Fruit fly (Drosophila melanogaster) whole organism, embryonic: Measurements from ENCODE around the gene Qsox2.

ENCODE experiments used
- CG5245 ChIP-seq: fragments of 200-800 bp; sonication (Bioruptor generic); optimal IDR thresholded peaks from 3 replicates; lab custom pipeline; 2016; ENCODE audit warnings: missing biosample characterization, missing genetic modification characterization
- CG6254 ChIP-seq: fragments of 200-800 bp; sonication (Bioruptor generic); optimal IDR thresholded peaks from 3 replicates; lab custom pipeline; 2017; ENCODE audit warnings: mild to moderate bottlenecking, missing biosample characterization, missing genetic modification reagents, missing genetic modification characterization
- Myb ChIP-seq: fragments of 200-800 bp; sonication (Bioruptor generic); optimal IDR thresholded peaks from 2 replicates; lab custom pipeline; 2016; ENCODE audit warnings: missing biosample characterization, missing genetic modification characterization
- Oli ChIP-seq: fragments of 200-800 bp; sonication (Bioruptor generic); optimal IDR thresholded peaks from 2 replicates; lab custom pipeline; 2018; ENCODE audit warnings: missing biosample characterization, mild to moderate bottlenecking, missing genetic modification characterization, moderate library complexity

- TF ChIP-seq CG5245 (GFP tag; lab: Kevin White, UChicago): no peak
- no peak for TF ChIP-seq Myb (GFP tag; lab: Kevin White, UChicago)
- no peak for TF ChIP-seq Oli (tag; lab: Kevin White, UChicago)
- no peak for TF ChIP-seq CG6254 (GFP tag; lab: Kevin White, UChicago)
Observed at dm6 chr3R:21922244-21922643, 8.7 kb downstream of the Qsox2 start.
